Worm (Caenorhabditis elegans) whole organism, late embryonic: ENCODE measurements around the gene Y38E10A.1.

Experiments used
- ceh-34 ChIP-seq: sonication (generic microtip); optimal IDR thresholded peaks from 2 replicates; lab custom pipeline; 2016; ENCODE audit warnings: mild to moderate bottlenecking, missing genetic modification characterization, missing compliant biosample characterization
- hlh-8 ChIP-seq: sonication (generic microtip); optimal IDR thresholded peaks from 2 replicates; lab custom pipeline; 2016; ENCODE audit warnings: missing genotype, missing genetic modification characterization, missing compliant biosample characterization
- ztf-16 ChIP-seq: sonication (generic microtip); optimal IDR thresholded peaks from 2 replicates; lab custom pipeline; 2017; ENCODE audit warnings: missing genetic modification characterization, missing compliant biosample characterization

- TF ChIP-seq hlh-8 (tag; lab: Kevin White, UChicago) (no peak), ceh-34 (tag; lab: Kevin White, UChicago) (no peak), ztf-16 (tag; lab: Kevin White, UChicago) (no peak)
Measured at ce11 chrII:12615413-12615812, 45.0 kb upstream of the Y38E10A.1 start.
